Fruit fly (Drosophila melanogaster): ENCODE results near the gene CG9213.
A peak's percentile ranks its signal among the peaks of the same experiment; 100 is the strongest.

Gene CG9213

dm6 chrX:15593477-15594229 lies 19.3 kb upstream of the CG9213 start, which contains the start of gene Chsy (continued):
- no peak for TF ChIP-seq dysf (GFP tag; IDR thresholded peaks at IDR 0.05)
- peak; percentile 3 for TF ChIP-seq CG17385 (GFP tag; optimal IDR thresholded peaks at IDR 0.05)
- no peak for TF ChIP-seq CG6272 (GFP tag; IDR thresholded peaks at IDR 0.05)
- TF ChIP-seq PHDP (tag; optimal IDR thresholded peaks at IDR 0.05): no peak
- TF ChIP-seq dpn (GFP tag; optimal IDR thresholded peaks at IDR 0.05): no peak
- peak; percentile 42 for TF ChIP-seq H2.0 (GFP tag; IDR thresholded peaks at IDR 0.05)
- no peak for TF ChIP-seq gcm2 (GFP tag; optimal IDR thresholded peaks at IDR 0.05)
- no peak for TF ChIP-seq CG11696 (GFP tag; IDR thresholded peaks at IDR 0.05)
- no peak for TF ChIP-seq salm (tag; optimal IDR thresholded peaks at IDR 0.05)
- no peak for TF ChIP-seq br (optimal IDR thresholded peaks at IDR 0.05)
- TF ChIP-seq Mad (GFP tag; optimal IDR thresholded peaks at IDR 0.05): no peak
- no peak for TF ChIP-seq Tbp (GFP tag; optimal IDR thresholded peaks at IDR 0.05)
- TF ChIP-seq gce (GFP tag; IDR thresholded peaks at IDR 0.05): no peak
- TF ChIP-seq CG1832 (GFP tag; optimal IDR thresholded peaks at IDR 0.05): peak; percentile 39
- TF ChIP-seq stwl (tag; optimal IDR thresholded peaks at IDR 0.05): no peak
- TF ChIP-seq CG2678 (tag; optimal IDR thresholded peaks at IDR 0.05): peak; percentile 44
- TF ChIP-seq CG2875 (GFP tag; optimal IDR thresholded peaks at IDR 0.05): no peak
- no peak for TF ChIP-seq org-1 (GFP tag; optimal IDR thresholded peaks at IDR 0.05)
- TF ChIP-seq Hsf (GFP tag; optimal IDR thresholded peaks at IDR 0.05): no peak
- no peak for TF ChIP-seq da (GFP tag; optimal IDR thresholded peaks at IDR 0.05)
- no peak for TF ChIP-seq nerfin-1 (tag; optimal IDR thresholded peaks at IDR 0.05)
- no peak for TF ChIP-seq zen (tag; optimal IDR thresholded peaks at IDR 0.05)
- TF ChIP-seq run (tag; optimal IDR thresholded peaks at IDR 0.05): no peak
- TF ChIP-seq CG14710 (tag; optimal IDR thresholded peaks at IDR 0.05): peak; percentile 27
- TF ChIP-seq jumu (GFP tag; optimal IDR thresholded peaks at IDR 0.05): no peak
- TF ChIP-seq tll (GFP tag; optimal IDR thresholded peaks at IDR 0.05): no peak
- no peak for TF ChIP-seq disco-r (GFP tag; optimal IDR thresholded peaks at IDR 0.05)
- no peak for TF ChIP-seq NfI (GFP tag; optimal IDR thresholded peaks at IDR 0.05)
- no peak for TF ChIP-seq CG17912 (GFP tag; optimal IDR thresholded peaks at IDR 0.05)
- no peak for TF ChIP-seq mam (GFP tag; optimal IDR thresholded peaks at IDR 0.05)
- TF ChIP-seq caup (GFP tag; optimal IDR thresholded peaks at IDR 0.05; ENCODE audit: severe bottlenecking): no peak
- no peak for TF ChIP-seq CkIIα-i1 (GFP tag; IDR thresholded peaks at IDR 0.05)
- no peak for TF ChIP-seq Stat92E (GFP tag; optimal IDR thresholded peaks at IDR 0.05)
- no peak for TF ChIP-seq CG32767 (GFP tag; IDR thresholded peaks at IDR 0.05)
- TF ChIP-seq CG15514 (GFP tag; optimal IDR thresholded peaks at IDR 0.05): peak; percentile 92
- TF ChIP-seq CG2202 (tag; optimal IDR thresholded peaks at IDR 0.05): no peak
- no peak for TF ChIP-seq Aef1 (GFP tag; IDR thresholded peaks at IDR 0.05)
- no peak for TF ChIP-seq Oli (tag; optimal IDR thresholded peaks at IDR 0.05)
- peak; percentile 92 for TF ChIP-seq Sry-β (GFP tag; optimal IDR thresholded peaks at IDR 0.05)
- no peak for TF ChIP-seq Eip74EF (GFP tag; optimal IDR thresholded peaks at IDR 0.05)
- TF ChIP-seq CG6254 (GFP tag; optimal IDR thresholded peaks at IDR 0.05): no peak
- no peak for TF ChIP-seq onecut (GFP tag; IDR thresholded peaks at IDR 0.05)
- TF ChIP-seq nom (GFP tag; optimal IDR thresholded peaks at IDR 0.05): peak; percentile 1
- no peak for TF ChIP-seq gsb-n (tag; optimal IDR thresholded peaks at IDR 0.05)
- TF ChIP-seq hkb (optimal IDR thresholded peaks at IDR 0.05): no peak
- TF ChIP-seq hkb (GFP tag; IDR thresholded peaks at IDR 0.05): no peak
- TF ChIP-seq chinmo (GFP tag; IDR thresholded peaks at IDR 0.05; ENCODE audit: partially characterized antibody): peak; percentile 78; the same call in 3 of the 4 replicates
- no peak for TF ChIP-seq CG7271 (tag; optimal IDR thresholded peaks at IDR 0.05)
- 0 out of 3 replicates have a peak, but pooled peaks have one; percentile 29 for TF ChIP-seq CG11695 (GFP tag; IDR thresholded peaks at IDR 0.05)
